Worm (Caenorhabditis elegans): ENCODE results near the gene ergi-1.

DNA sequence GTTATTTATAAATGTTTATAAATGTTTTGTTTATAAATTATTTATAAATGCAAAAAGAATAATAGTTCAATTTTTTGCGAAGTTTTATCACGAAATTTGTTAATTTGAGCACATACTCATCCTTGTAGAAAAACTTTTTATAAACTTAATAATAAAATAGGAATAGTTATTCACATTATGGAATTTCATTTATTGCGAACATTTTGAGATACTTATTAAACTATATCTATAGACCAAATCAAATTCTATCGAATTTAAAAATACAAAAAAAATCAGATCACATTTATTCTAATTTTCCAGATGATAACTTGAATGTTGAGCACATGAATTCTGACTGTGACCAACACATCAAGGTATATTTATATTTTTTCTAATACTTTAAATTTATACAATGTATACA is 16.2 kb downstream of the ergi-1 start, which contains the start of gene Y102A11A.3:
- no peak for TF ChIP-seq klf-2 (GFP tag; conservative IDR thresholded peaks at IDR 0.05)
- TF ChIP-seq ref-1 (GFP tag; conservative IDR thresholded peaks at IDR 0.05) = no peak
- TF ChIP-seq cog-1 (tag; optimal IDR thresholded peaks at IDR 0.05) = no peak
- TF ChIP-seq flt-1 (GFP tag; IDR thresholded peaks at IDR 0.05) = no peak

All from whole organism, midembryonic.